Worm (Caenorhabditis elegans) whole organism, early embryonic: ENCODE data around the gene crb-1.
"Not testable (repeated sequence)": the region's sequence is repeated elsewhere in the genome, so short reads cannot be mapped to it uniquely, and the experiment has no call there.

Experiments used
- F13C5.2 ChIP-seq: sonication (generic microtip); optimal IDR thresholded peaks from 2 replicates; lab custom pipeline; 2017; ENCODE audit warnings: mild to moderate bottlenecking, missing genetic modification characterization, inconsistent platforms, missing compliant biosample characterization
- aly-1 ChIP-seq: sonication (generic microtip); optimal IDR thresholded peaks from 2 replicates; lab custom pipeline; 2016; ENCODE audit warnings: missing genetic modification characterization, missing compliant biosample characterization
- ama-1 ChIP-seq: fragments of 150-350 bp; optimal IDR thresholded peaks from 2 replicates; lab custom pipeline; 2014
- ceh-36 ChIP-seq: sonication (generic microtip); optimal IDR thresholded peaks from 2 replicates; lab custom pipeline; 2016; ENCODE audit warnings: missing genetic modification characterization, inconsistent platforms, missing compliant biosample characterization
- hmbx-1 ChIP-seq: sonication (generic microtip); optimal IDR thresholded peaks from 2 replicates; lab custom pipeline; 2016; ENCODE audit warnings: mild to moderate bottlenecking, missing genetic modification characterization, missing compliant biosample characterization
- hnd-1 ChIP-seq: sonication (generic microtip); optimal IDR thresholded peaks from 2 replicates; lab custom pipeline; 2016; ENCODE audit warnings: missing genetic modification characterization, missing compliant biosample characterization
- scrt-1 ChIP-seq: fragments of 200-800 bp; sonication (Bioruptor generic); IDR thresholded peaks from 2 replicates; pipeline ENCODE4 v1.3.6; 2022; ENCODE audit warnings: missing genetic modification characterization, missing compliant biosample characterization
- sea-1 ChIP-seq: fragments of 200-800 bp; sonication (Bioruptor generic); conservative IDR thresholded peaks from 2 replicates; pipeline ENCODE4 v1.3.6; 2022; ENCODE audit warnings: missing genetic modification characterization, missing compliant biosample characterization
- tbx-11 ChIP-seq: fragments of 200-800 bp; sonication (Bioruptor generic); IDR thresholded peaks from 2 replicates; pipeline ENCODE4 v1.3.6; 2022; ENCODE audit warnings: missing genetic modification characterization, missing compliant biosample characterization

ce11 chrX:17447212-17447611 lies 33.4 kb upstream of the crb-1 start:
- not testable (repeated sequence) for TF ChIP-seq hnd-1; scrt-1; ceh-36; hmbx-1 (tag; lab: Kevin White, UChicago); ama-1; aly-1; F13C5.2 (tag; lab: Kevin White, UChicago); tbx-11 (GFP tag; lab: Robert Waterston, UW); sea-1 (GFP tag; lab: Robert Waterston, UW)
